Fruit fly (Drosophila melanogaster) whole organism, pupa: ENCODE results near the gene CG11911.

Source experiments
- CG12605 ChIP-seq: fragments of 200-800 bp; sonication (Bioruptor generic); IDR thresholded peaks from 2 replicates; pipeline ENCODE4 v1.3.6; 2022; ENCODE audit warnings: missing biosample characterization, missing genetic modification characterization
- CG15710 ChIP-seq: fragments of 200-800 bp; sonication (Bioruptor generic); optimal IDR thresholded peaks from 2 replicates; lab custom pipeline; 2018; ENCODE audit warnings: missing biosample characterization, mild to moderate bottlenecking, missing genetic modification characterization, moderate library complexity
- CG17806 ChIP-seq: fragments of 200-800 bp; sonication (Bioruptor generic); optimal IDR thresholded peaks from 2 replicates; lab custom pipeline; 2018; ENCODE audit warnings: missing biosample characterization, mild to moderate bottlenecking, missing genetic modification characterization, moderate library complexity
- CG32121 ChIP-seq: fragments of 200-800 bp; sonication (Bioruptor generic); IDR thresholded peaks from 2 replicates; pipeline ENCODE4 v1.3.6; 2022; ENCODE audit warnings: missing biosample characterization, missing genetic modification characterization
- CG34367 ChIP-seq: fragments of 200-800 bp; sonication (Bioruptor generic); optimal IDR thresholded peaks from 2 replicates; lab custom pipeline; 2018; ENCODE audit warnings: missing biosample characterization, mild to moderate bottlenecking, missing genetic modification characterization
- CG4496 ChIP-seq: fragments of 200-800 bp; sonication (Bioruptor generic); IDR thresholded peaks from 3 replicates; pipeline ENCODE4 v1.3.6; 2022; ENCODE audit warnings: missing biosample characterization, missing genetic modification characterization
- CG8159 ChIP-seq: fragments of 200-800 bp; sonication (Bioruptor generic); optimal IDR thresholded peaks from 3 replicates; lab custom pipeline; 2018; ENCODE audit warnings: missing biosample characterization, mild to moderate bottlenecking, missing genetic modification characterization, moderate library complexity
- CG8301 ChIP-seq: fragments of 200-800 bp; sonication (Bioruptor generic); optimal IDR thresholded peaks from 2 replicates; lab custom pipeline; 2018; ENCODE audit warnings: missing biosample characterization, mild to moderate bottlenecking, missing genetic modification characterization
- CG9948 ChIP-seq: fragments of 200-800 bp; sonication (Bioruptor generic); optimal IDR thresholded peaks from 2 replicates; lab custom pipeline; 2018; ENCODE audit warnings: missing biosample characterization, mild to moderate bottlenecking, missing genetic modification characterization, moderate library complexity
- EcR ChIP-seq: fragments of 200-800 bp; sonication (Bioruptor generic); optimal IDR thresholded peaks from 3 replicates; lab custom pipeline; 2019; ENCODE audit warnings: missing biosample characterization, missing genetic modification characterization, mild to moderate bottlenecking, moderate library complexity, missing genetic modification reagents
- Pif1B ChIP-seq: fragments of 200-800 bp; sonication (Bioruptor generic); optimal IDR thresholded peaks from 3 replicates; lab custom pipeline; 2016; ENCODE audit warnings: missing biosample characterization, missing genetic modification characterization
- Snoo ChIP-seq: fragments of 200-800 bp; sonication (Bioruptor generic); optimal IDR thresholded peaks from 3 replicates; lab custom pipeline; 2017; ENCODE audit warnings: missing biosample characterization, mild to moderate bottlenecking, missing genetic modification characterization, inconsistent platforms
- fd96Ca ChIP-seq: fragments of 200-800 bp; sonication (Bioruptor generic); IDR thresholded peaks from 3 replicates; pipeline ENCODE4 v1.3.6; 2022; ENCODE audit warnings: missing biosample characterization, missing genetic modification characterization
- gl ChIP-seq: fragments of 200-800 bp; sonication (Bioruptor generic); optimal IDR thresholded peaks from 2 replicates; lab custom pipeline; 2018; ENCODE audit warnings: missing biosample characterization, mild to moderate bottlenecking, missing genetic modification characterization
- rn ChIP-seq: fragments of 200-800 bp; sonication (Bioruptor generic); IDR thresholded peaks from 2 replicates; pipeline ENCODE4 v1.3.6; 2022; ENCODE audit warnings: missing biosample characterization, missing genetic modification characterization

The CG11911 gene

dm6 chr2L:277122-277671 is 43.9 kb downstream of the CG11911 start, which contains the start of gene smo:
TSS of gene smo (plus strand) at chr2L:277582.
- TF ChIP-seq CG4496 (GFP tag; lab: Robert Waterston, UW) (no peak), EcR (peak; percentile 27)

dm6 chr2L:273603-274002 is 47.4 kb downstream of the CG11911 start, which contains the start of the genes mbm and CG11555:
TSS of gene mbm (minus strand) at chr2L:273715.
TSS of gene CG11555 (plus strand) at chr2L:273836.
- TF ChIP-seq CG9948 (no peak), CG15710 (peak; percentile 27)

- TF ChIP-seq fd96Ca (no peak), Snoo (tag; lab: Kevin White, UChicago) (no peak), CG8159 (tag; lab: Kevin White, UChicago) (no peak), CG32121 (GFP tag; lab: Robert Waterston, UW) (no peak), gl (tag; lab: Kevin White, UChicago) (no peak), CG8301 (no peak), CG34367 (tag; lab: Kevin White, UChicago) (no peak), rn (GFP tag; lab: Robert Waterston, UW) (no peak), CG12605 (GFP tag; lab: Robert Waterston, UW) (no peak), CG17806 (tag; lab: Kevin White, UChicago) (no peak), Pif1B (GFP tag; lab: Kevin White, UChicago) (no peak)
Observed at dm6 chr2L:271553-271952, 49.5 kb downstream of the CG11911 start, which contains the start of gene Dus1. TSS of gene Dus1 (minus strand) at chr2L:271744.
